Fruit fly (Drosophila melanogaster) whole organism, embryonic: ENCODE data around the gene Gyc88E.
A peak's percentile ranks its signal among the peaks of the same experiment; 100 is the strongest.

Experiments
- Blimp-1 ChIP-seq: fragments of 200-800 bp; sonication (Bioruptor generic); optimal IDR thresholded peaks from 3 replicates; lab custom pipeline; 2018; ENCODE audit warnings: missing biosample characterization, missing genetic modification characterization, mild to moderate bottlenecking, moderate library complexity, missing genetic modification reagents
- CG10654 ChIP-seq: fragments of 200-800 bp; sonication (Bioruptor generic); optimal IDR thresholded peaks from 2 replicates; lab custom pipeline; 2016; ENCODE audit warnings: missing biosample characterization, missing genetic modification characterization
- CG11504 ChIP-seq: fragments of 200-800 bp; sonication (Bioruptor generic); optimal IDR thresholded peaks from 3 replicates; lab custom pipeline; 2019; ENCODE audit warnings: missing biosample characterization, mild to moderate bottlenecking, missing genetic modification characterization, moderate library complexity
- CG12659 ChIP-seq: fragments of 200-800 bp; sonication (Bioruptor generic); optimal IDR thresholded peaks from 3 replicates; lab custom pipeline; 2017; ENCODE audit warnings: mild to moderate bottlenecking, missing biosample characterization, missing genetic modification reagents, missing genetic modification characterization
- CG16863 ChIP-seq: fragments of 200-800 bp; sonication (Bioruptor generic); optimal IDR thresholded peaks from 3 replicates; lab custom pipeline; 2016; ENCODE audit warnings: missing biosample characterization, missing genetic modification characterization
- CG17385 ChIP-seq: fragments of 200-800 bp; sonication (Bioruptor generic); optimal IDR thresholded peaks from 3 replicates; lab custom pipeline; 2018; ENCODE audit warnings: missing biosample characterization, mild to moderate bottlenecking, missing genetic modification characterization
- CG18011 ChIP-seq: fragments of 200-800 bp; sonication (Bioruptor generic); optimal IDR thresholded peaks from 2 replicates; lab custom pipeline; 2017; ENCODE audit warnings: missing biosample characterization, missing genetic modification characterization, mild to moderate bottlenecking, moderate library complexity, missing genotype
- CG18599 ChIP-seq: fragments of 200-800 bp; sonication (Bioruptor generic); optimal IDR thresholded peaks from 3 replicates; lab custom pipeline; 2017; ENCODE audit warnings: missing biosample characterization, missing genetic modification characterization, mild to moderate bottlenecking, moderate library complexity, missing genetic modification reagents
- CG18619 ChIP-seq: fragments of 200-800 bp; sonication (Bioruptor generic); optimal IDR thresholded peaks from 3 replicates; lab custom pipeline; 2017; ENCODE audit warnings: missing biosample characterization, mild to moderate bottlenecking, missing genetic modification characterization
- CG4820 ChIP-seq: fragments of 200-800 bp; sonication (Bioruptor generic); optimal IDR thresholded peaks from 3 replicates; lab custom pipeline; 2016; ENCODE audit warnings: missing biosample characterization, missing genetic modification characterization
- CG6689 ChIP-seq: fragments of 200-800 bp; sonication (Bioruptor generic); IDR thresholded peaks from 2 replicates; pipeline ENCODE4 v1.3.6; 2022; ENCODE audit warnings: missing biosample characterization, missing genetic modification characterization
- CG7271 ChIP-seq: fragments of 200-800 bp; sonication (Bioruptor generic); optimal IDR thresholded peaks from 2 replicates; lab custom pipeline; 2018; ENCODE audit warnings: missing biosample characterization, mild to moderate bottlenecking, missing genetic modification characterization, moderate library complexity
- CG7556 ChIP-seq: fragments of 200-800 bp; sonication (Bioruptor generic); optimal IDR thresholded peaks from 2 replicates; lab custom pipeline; 2017; ENCODE audit warnings: missing biosample characterization, mild to moderate bottlenecking, missing genetic modification characterization
- CG8924 ChIP-seq: fragments of 200-800 bp; optimal IDR thresholded peaks from 3 replicates; lab custom pipeline; 2019; ENCODE audit warnings: missing biosample characterization, mild to moderate bottlenecking, missing genetic modification characterization, moderate library complexity
- E2f2 ChIP-seq: fragments of 200-800 bp; sonication (Bioruptor generic); IDR thresholded peaks from 2 replicates; pipeline ENCODE4 v1.3.6; 2022; ENCODE audit warnings: missing biosample characterization, missing genetic modification characterization
- HLHmδ ChIP-seq: fragments of 200-800 bp; sonication (Bioruptor generic); optimal IDR thresholded peaks from 2 replicates; lab custom pipeline; 2018; ENCODE audit warnings: missing biosample characterization, mild to moderate bottlenecking, missing genetic modification characterization, moderate library complexity
- Hr3 ChIP-seq: fragments of 200-800 bp; sonication (Bioruptor generic); optimal IDR thresholded peaks from 3 replicates; lab custom pipeline; 2016; ENCODE audit warnings: missing biosample characterization, missing genetic modification characterization
- Hr78 ChIP-seq, 2 experiments: fragments of 200-800 bp in 1 of 2; fragments of >200 bp in 1 of 2; sonication (Bioruptor generic) in 1 of 2; optimal IDR thresholded peaks; 2 replicates each; lab custom pipeline; 2017 to 2019; ENCODE audit warnings: missing biosample characterization in 2 of 2, missing genetic modification characterization in 2 of 2, mild to moderate bottlenecking in 1 of 2, moderate library complexity in 1 of 2
- Meics ChIP-seq: fragments of 200-800 bp; sonication (Bioruptor generic); optimal IDR thresholded peaks from 2 replicates; lab custom pipeline; 2017; ENCODE audit warnings: missing biosample characterization, mild to moderate bottlenecking, missing genetic modification characterization
- Nf-YB ChIP-seq: fragments of 200-800 bp; sonication (Bioruptor generic); optimal IDR thresholded peaks from 3 replicates; lab custom pipeline; 2019; ENCODE audit warnings: missing biosample characterization, mild to moderate bottlenecking, missing genetic modification characterization, moderate library complexity
- Nf-YC ChIP-seq: fragments of 200-800 bp; optimal IDR thresholded peaks from 3 replicates; lab custom pipeline; 2019; ENCODE audit warnings: missing biosample characterization, mild to moderate bottlenecking, missing genetic modification characterization, moderate library complexity
- Oli ChIP-seq: fragments of 200-800 bp; sonication (Bioruptor generic); optimal IDR thresholded peaks from 2 replicates; lab custom pipeline; 2018; ENCODE audit warnings: missing biosample characterization, mild to moderate bottlenecking, missing genetic modification characterization, moderate library complexity
- PHDP ChIP-seq: fragments of 200-800 bp; sonication (Bioruptor generic); optimal IDR thresholded peaks from 3 replicates; lab custom pipeline; 2018; ENCODE audit warnings: missing biosample characterization, mild to moderate bottlenecking, missing genetic modification characterization, moderate library complexity
- Poxn ChIP-seq: fragments of 200-800 bp; sonication (Bioruptor generic); IDR thresholded peaks from 2 replicates; pipeline ENCODE4 v1.3.6; 2022; ENCODE audit warnings: missing biosample characterization, missing genetic modification characterization
- Rx ChIP-seq: fragments of 200-800 bp; sonication (Bioruptor generic); IDR thresholded peaks from 2 replicates; pipeline ENCODE4 v1.3.6; 2022; ENCODE audit warnings: missing biosample characterization, missing genetic modification characterization
- Scr ChIP-seq: fragments of 200-800 bp; sonication (Bioruptor generic); IDR thresholded peaks from 2 replicates; pipeline ENCODE4 v1.3.6; 2022; ENCODE audit warnings: missing biosample characterization, missing genetic modification characterization; ENCODE audit not compliant: partially characterized antibody
- Six4 ChIP-seq: fragments of 200-800 bp; sonication (Bioruptor generic); optimal IDR thresholded peaks from 2 replicates; lab custom pipeline; 2016; ENCODE audit warnings: missing biosample characterization, missing genetic modification characterization
- Vsx1 ChIP-seq: fragments of 200-800 bp; sonication (Bioruptor generic); optimal IDR thresholded peaks from 2 replicates; lab custom pipeline; 2017; ENCODE audit warnings: missing biosample characterization, mild to moderate bottlenecking, missing genetic modification characterization, missing genetic modification reagents
- Xrp1 ChIP-seq: fragments of 200-800 bp; sonication (Bioruptor generic); IDR thresholded peaks from 2 replicates; pipeline ENCODE4 v1.3.6; 2022; ENCODE audit warnings: missing biosample characterization, missing genetic modification characterization
- al ChIP-seq: fragments of 200-800 bp; sonication (Bioruptor generic); IDR thresholded peaks from 2 replicates; pipeline ENCODE4 v1.3.6; 2022; ENCODE audit warnings: missing biosample characterization, missing genetic modification characterization
- chif ChIP-seq, 2 experiments: fragments of 200-800 bp; sonication (Bioruptor generic); optimal IDR thresholded peaks; 3 replicates each; lab custom pipeline; 2016; ENCODE audit warnings: missing biosample characterization in 2 of 2, missing genetic modification characterization in 2 of 2
- dpn ChIP-seq, 2 experiments: fragments of 200-800 bp; sonication (Bioruptor generic); optimal IDR thresholded peaks; 3 replicates each; lab custom pipeline; 2016; ENCODE audit warnings: missing biosample characterization in 2 of 2, missing genetic modification characterization in 2 of 2
- gcm ChIP-seq: fragments of 200-800 bp; sonication (Bioruptor generic); optimal IDR thresholded peaks from 2 replicates; lab custom pipeline; 2019; ENCODE audit warnings: missing biosample characterization, mild to moderate bottlenecking, missing genetic modification characterization, moderate library complexity
- gt ChIP-seq: fragments of 200-800 bp; sonication (Bioruptor generic); IDR thresholded peaks from 2 replicates; pipeline ENCODE4 v1.3.6; 2022; ENCODE audit warnings: missing biosample characterization, missing genetic modification characterization
- hbn ChIP-seq: fragments of 200-800 bp; sonication (Bioruptor generic); IDR thresholded peaks from 2 replicates; pipeline ENCODE4 v1.3.6; 2022; ENCODE audit warnings: missing biosample characterization, missing genetic modification characterization; ENCODE audit not compliant: partially characterized antibody
- jumu ChIP-seq: fragments of 200-800 bp; sonication (Bioruptor generic); optimal IDR thresholded peaks from 3 replicates; lab custom pipeline; 2016; ENCODE audit warnings: missing biosample characterization, missing genetic modification characterization
- lmd ChIP-seq: fragments of 200-800 bp; sonication (Bioruptor generic); IDR thresholded peaks from 2 replicates; pipeline ENCODE4 v1.3.6; 2022; ENCODE audit warnings: missing biosample characterization, missing genetic modification characterization
- lola ChIP-seq, 3 experiments: fragments of >200 bp in 2 of 3; fragments of 200-800 bp in 1 of 3; sonication (Bioruptor generic) in 1 of 3; optimal IDR thresholded peaks; 2 replicates each; lab custom pipeline; 2017 to 2019; ENCODE audit warnings: missing biosample characterization in 3 of 3, missing genetic modification characterization in 3 of 3, mild to moderate bottlenecking in 1 of 3, moderate library complexity in 1 of 3
- lov ChIP-seq, 2 experiments: fragments of 200-800 bp in 1 of 2; fragments of >200 bp in 1 of 2; sonication (Bioruptor generic) in 1 of 2; IDR thresholded peaks in 1 of 2; optimal IDR thresholded peaks in 1 of 2; 2 replicates in 1 of 2; 3 replicates in 1 of 2; pipeline versions ENCODE4 v1.3.6 to Lab custom; 2017 to 2022; ENCODE audit warnings: missing biosample characterization in 1 of 2, missing genetic modification characterization in 1 of 2
- nerfin-1 ChIP-seq: fragments of 200-800 bp; sonication (Bioruptor generic); optimal IDR thresholded peaks from 3 replicates; lab custom pipeline; 2019; ENCODE audit warnings: missing biosample characterization, mild to moderate bottlenecking, missing genetic modification characterization, moderate library complexity
- nom ChIP-seq: fragments of 200-800 bp; sonication (Bioruptor generic); optimal IDR thresholded peaks from 2 replicates; lab custom pipeline; 2017; ENCODE audit warnings: missing biosample characterization, missing genetic modification characterization, mild to moderate bottlenecking, moderate library complexity, missing genetic modification reagents
- pum ChIP-seq: fragments of 200-800 bp; sonication (Bioruptor generic); optimal IDR thresholded peaks from 2 replicates; lab custom pipeline; 2016; ENCODE audit warnings: missing biosample characterization, missing genetic modification characterization
- sim ChIP-seq: fragments of 200-800 bp; sonication (Bioruptor generic); IDR thresholded peaks from 2 replicates; pipeline ENCODE4 v1.3.6; 2022; ENCODE audit warnings: missing biosample characterization, missing genetic modification characterization
- tin ChIP-seq: fragments of 200-800 bp; sonication (Bioruptor generic); optimal IDR thresholded peaks from 3 replicates; lab custom pipeline; 2016; ENCODE audit warnings: missing biosample characterization, missing genetic modification characterization
- trem ChIP-seq: fragments of 200-800 bp; optimal IDR thresholded peaks from 3 replicates; lab custom pipeline; 2019; ENCODE audit warnings: missing biosample characterization, mild to moderate bottlenecking, missing genetic modification characterization, moderate library complexity
- unpg ChIP-seq: fragments of 200-800 bp; sonication (Bioruptor generic); optimal IDR thresholded peaks from 3 replicates; lab custom pipeline; 2018; ENCODE audit warnings: missing biosample characterization, mild to moderate bottlenecking, missing genetic modification characterization, moderate library complexity
- vvl ChIP-seq: fragments of 200-800 bp; sonication (Bioruptor generic); IDR thresholded peaks from 2 replicates; pipeline ENCODE4 v1.3.6; 2022; ENCODE audit warnings: missing biosample characterization, missing genetic modification characterization

The Gyc88E gene

dm6 chr3R:15114465-15115228 is 35.5 kb upstream of the Gyc88E start (continued):
- no peak for TF ChIP-seq E2f2
- TF ChIP-seq Vsx1 (GFP tag; lab: Kevin White, UChicago), result no peak
- peak; percentile 76 for TF ChIP-seq CG11504
- peak; percentile 11 for TF ChIP-seq CG18599 (GFP tag; lab: Kevin White, UChicago)
- peak; percentile 42 for TF ChIP-seq Xrp1
- TF ChIP-seq chif (GFP tag; optimal IDR thresholded peaks at IDR 0.05; lab: Kevin White, UChicago), result peak in 1 of 2 experiments; percentile 5
- peak; percentile 41 for TF ChIP-seq nerfin-1 (tag; lab: Kevin White, UChicago)
- TF ChIP-seq unpg (GFP tag; lab: Kevin White, UChicago), result peak; percentile 18
- TF ChIP-seq CG6689 (GFP tag; lab: Robert Waterston, UW), result peak; percentile 40; the same call in 1 of the 2 replicates
- no peak for TF ChIP-seq CG7271
- TF ChIP-seq Nf-YC (tag; lab: Kevin White, UChicago), result no peak
- TF ChIP-seq CG7556 (GFP tag; lab: Kevin White, UChicago), result peak; percentile 61
- peak in 1 of 3 experiments; percentile 49 for TF ChIP-seq lola (GFP tag; optimal IDR thresholded peaks at IDR 0.05; lab: Kevin White, UChicago)
- TF ChIP-seq lov (optimal IDR thresholded peaks at IDR 0.05; lab: Kevin White, UChicago), result no peak
- TF ChIP-seq lov (GFP tag; IDR thresholded peaks at IDR 0.05; lab: Robert Waterston, UW), result no peak
- no peak for TF ChIP-seq gcm
- TF ChIP-seq CG16863 (GFP tag; lab: Kevin White, UChicago), result peak; percentile 11
- TF ChIP-seq Hr78 (GFP tag; optimal IDR thresholded peaks at IDR 0.05; lab: Kevin White, UChicago), result peak in 1 of 2 experiments; percentile 42
- peak; percentile 14 for TF ChIP-seq PHDP
- TF ChIP-seq Poxn (GFP tag; lab: Robert Waterston, UW), result no peak
- TF ChIP-seq tin (GFP tag; lab: Kevin White, UChicago), result peak; percentile 30
- peak; percentile 15 for TF ChIP-seq pum (GFP tag; lab: Kevin White, UChicago)
- TF ChIP-seq Meics (GFP tag; lab: Kevin White, UChicago), result peak; percentile 28
- no peak for TF ChIP-seq CG4820 (GFP tag; lab: Kevin White, UChicago)
- no peak for TF ChIP-seq jumu (GFP tag; lab: Kevin White, UChicago)
- TF ChIP-seq dpn (GFP tag; optimal IDR thresholded peaks at IDR 0.05; lab: Kevin White, UChicago), result peak in 1 of 2 experiments; percentile 9
- TF ChIP-seq CG12659 (GFP tag; lab: Kevin White, UChicago), result peak; percentile 8
- no peak for TF ChIP-seq vvl (GFP tag; lab: Robert Waterston, UW)
- no peak for TF ChIP-seq Rx (GFP tag; lab: Robert Waterston, UW)
- no peak for TF ChIP-seq gt (GFP tag; lab: Robert Waterston, UW)
- TF ChIP-seq sim (GFP tag; lab: Robert Waterston, UW), result 0 out of 2 replicates have a peak, but pooled peaks have one; percentile 3
- peak; percentile 4 for TF ChIP-seq CG10654 (GFP tag; lab: Kevin White, UChicago)
- no peak for TF ChIP-seq Scr (GFP tag; lab: Robert Waterston, UW)
- peak; percentile 45 for TF ChIP-seq CG8924
- peak; percentile 20 for TF ChIP-seq nom (GFP tag; lab: Kevin White, UChicago)
- no peak for TF ChIP-seq hbn (GFP tag; lab: Robert Waterston, UW)
- no peak for TF ChIP-seq Hr3
- TF ChIP-seq Six4, result peak; percentile 18
- no peak for TF ChIP-seq CG18619 (GFP tag; lab: Kevin White, UChicago)
- peak; percentile 53 for TF ChIP-seq Oli (tag; lab: Kevin White, UChicago)
- TF ChIP-seq CG17385, result peak; percentile 6
- TF ChIP-seq trem, result peak; percentile 3
- TF ChIP-seq HLHmδ, result no peak
- no peak for TF ChIP-seq lmd (GFP tag; lab: Robert Waterston, UW)
- peak; percentile 58 for TF ChIP-seq Blimp-1 (GFP tag; lab: Kevin White, UChicago)
- TF ChIP-seq CG18011 (GFP tag; lab: Kevin White, UChicago), result no peak
- TF ChIP-seq Nf-YB (GFP tag; lab: Kevin White, UChicago), result peak; percentile 11
- no peak for TF ChIP-seq al
